Worm (Caenorhabditis elegans): ENCODE data around the gene F25B5.3.

ce11 chrIII:5953041-5953912, 4.6 kb downstream of the F25B5.3 start:
- TF ChIP-seq unc-62 (GFP tag; optimal IDR thresholded peaks at IDR 0.05 in 1 of 2), result no peak
- no peak for TF ChIP-seq unc-62 (tag; optimal IDR thresholded peaks at IDR 0.05)
- TF ChIP-seq nhr-10 (tag; optimal IDR thresholded peaks at IDR 0.05), result peak; percentile 44
- TF ChIP-seq aha-1 (tag), result peak; percentile 73
- no peak for TF ChIP-seq daf-12 (tag; optimal IDR thresholded peaks at IDR 0.05)
- TF ChIP-seq ceh-62 (tag; optimal IDR thresholded peaks at IDR 0.05), result no peak
- peak; percentile 14 for TF ChIP-seq nhr-48 (tag; optimal IDR thresholded peaks at IDR 0.05)
- no peak for TF ChIP-seq ama-1 (optimal IDR thresholded peaks at IDR 0.05)
- TF ChIP-seq spr-1 (tag; optimal IDR thresholded peaks at IDR 0.05), result peak; percentile 20
- TF ChIP-seq dpl-1 (GFP tag; optimal IDR thresholded peaks at IDR 0.05), result no peak

All from whole organism, L4 larva.